Fruit fly (Drosophila melanogaster) Kc167 (cell line): Measurements from ENCODE around the gene Sodh1.

Experiments
- Myc ChIP-seq: fragments of >200 bp; optimal IDR thresholded peaks from 2 replicates; lab custom pipeline; 2017; ENCODE audit warnings: missing external identifiers
- Sin3A ChIP-seq: fragments of >200 bp; optimal IDR thresholded peaks from 2 replicates; lab custom pipeline; 2018; ENCODE audit warnings: missing external identifiers
- h ChIP-seq: fragments of >200 bp; optimal IDR thresholded peaks from 3 replicates; lab custom pipeline; 2018; ENCODE audit warnings: missing external identifiers
- insv ChIP-seq: fragments of >200 bp; optimal IDR thresholded peaks from 3 replicates; lab custom pipeline; 2018; ENCODE audit warnings: missing external identifiers
- psq ChIP-seq: fragments of >200 bp; optimal IDR thresholded peaks from 2 replicates; lab custom pipeline; 2017; ENCODE audit warnings: missing external identifiers

DNA sequence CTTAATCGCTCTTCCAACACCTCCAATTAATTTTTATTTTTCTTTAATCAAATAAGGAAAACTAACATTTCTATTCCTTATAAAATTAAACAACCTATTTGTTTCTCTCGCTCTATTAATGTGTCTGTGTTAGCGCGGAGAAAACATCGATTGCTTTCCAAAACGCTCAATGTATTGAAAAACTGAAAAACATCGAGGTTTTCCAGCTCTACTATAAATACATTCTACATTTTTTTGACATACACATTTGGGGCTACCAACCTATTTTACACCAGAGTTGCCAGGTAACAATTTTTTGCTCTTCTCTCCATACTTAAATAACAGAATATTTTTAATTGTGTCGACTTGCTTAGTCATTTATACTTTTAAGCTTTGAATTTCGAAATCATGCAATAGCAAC is 39.8 kb downstream of the Sodh1 start:
- TF ChIP-seq h, result no peak
- TF ChIP-seq Myc, result no peak
- no peak for TF ChIP-seq psq (lab: Kevin White, UChicago)
- TF ChIP-seq insv, result no peak
- TF ChIP-seq Sin3A (lab: Kevin White, UChicago), result no peak
